Fruit fly (Drosophila melanogaster) whole organism, wandering third instar larva: ENCODE results near the gene tbrd-1.

Source experiments
- CrebA ChIP-seq: fragments of 200-800 bp; sonication (Bioruptor generic); optimal IDR thresholded peaks from 2 replicates; lab custom pipeline; 2016; ENCODE audit warnings: missing biosample characterization, mild to moderate bottlenecking, missing genetic modification characterization, borderline replicate concordance
- Myc ChIP-seq: fragments of >200 bp; optimal IDR thresholded peaks from 2 replicates; lab custom pipeline; 2017
- dsf ChIP-seq: sonication (Bioruptor generic); optimal IDR thresholded peaks from 2 replicates; lab custom pipeline; 2016; ENCODE audit warnings: missing biosample characterization, missing genetic modification characterization, borderline replicate concordance
- lola ChIP-seq: fragments of >200 bp; optimal IDR thresholded peaks from 2 replicates; lab custom pipeline; 2017; ENCODE audit warnings: missing biosample characterization, missing genetic modification characterization
- sage ChIP-seq: fragments of 200-800 bp; sonication (Bioruptor generic); optimal IDR thresholded peaks from 2 replicates; lab custom pipeline; 2016; ENCODE audit warnings: missing biosample characterization, mild to moderate bottlenecking, missing genetic modification characterization
- sv ChIP-seq: fragments of 200-800 bp; sonication (Bioruptor generic); optimal IDR thresholded peaks from 3 replicates; lab custom pipeline; 2016; ENCODE audit warnings: missing biosample characterization, missing genetic modification characterization
- usp ChIP-seq: fragments of >200 bp; optimal IDR thresholded peaks from 2 replicates; lab custom pipeline; 2017; ENCODE audit warnings: missing biosample characterization, missing genetic modification characterization

DNA sequence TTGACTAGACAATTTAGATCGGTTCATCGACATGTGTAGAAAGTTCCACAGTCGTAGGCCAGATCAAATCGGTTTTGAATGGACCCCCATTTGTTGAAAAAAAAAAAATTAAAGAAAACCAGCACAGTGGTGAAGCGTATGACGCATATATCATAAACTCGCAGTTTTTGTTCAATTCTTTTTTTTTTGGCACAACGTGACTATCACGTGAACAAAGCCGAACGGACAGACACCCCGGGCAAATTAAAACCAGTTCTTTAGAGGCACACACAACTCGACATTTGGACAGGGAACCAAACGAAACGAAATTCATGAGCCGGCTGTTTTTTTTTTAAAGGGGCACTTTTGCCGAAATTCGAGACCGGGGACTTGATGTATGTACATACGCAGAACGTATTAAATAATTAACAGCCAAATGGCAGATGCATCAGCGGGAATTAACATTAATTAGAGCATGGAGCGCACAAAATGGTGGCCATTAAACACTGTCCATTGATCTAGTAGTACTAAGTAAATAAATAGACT, 47.5 kb upstream of the tbrd-1 start:
- no peak for TF ChIP-seq usp
- no peak for TF ChIP-seq CrebA (GFP tag; lab: Kevin White, UChicago)
- no peak for TF ChIP-seq sage (GFP tag; lab: Kevin White, UChicago)
- no peak for TF ChIP-seq lola (GFP tag; lab: Kevin White, UChicago)
- no peak for TF ChIP-seq dsf
- no peak for TF ChIP-seq sv (GFP tag; lab: Kevin White, UChicago)
- TF ChIP-seq Myc (lab: Kevin White, UChicago), result no peak
